Worm (Caenorhabditis elegans) whole organism, L2 larva: Measurements from ENCODE around the gene top-2.

Source experiments
- F13H6.1 ChIP-seq: sonication (generic microtip); optimal IDR thresholded peaks from 2 replicates; lab custom pipeline; 2016; ENCODE audit warnings: missing genetic modification characterization, missing compliant biosample characterization
- R02D3.7 ChIP-seq: fragments of 150-350 bp; optimal IDR thresholded peaks from 2 replicates; lab custom pipeline; 2014; ENCODE audit warnings: missing biosample characterization, missing genetic modification characterization
- Y55F3AM.14 ChIP-seq: fragments of 200-800 bp; sonication (Bioruptor generic); optimal IDR thresholded peaks from 2 replicates; lab custom pipeline; 2018; ENCODE audit warnings: mild to moderate bottlenecking, missing genetic modification characterization, missing compliant biosample characterization
- ZK546.5 ChIP-seq: sonication (generic microtip); optimal IDR thresholded peaks from 2 replicates; lab custom pipeline; 2017; ENCODE audit warnings: missing biosample characterization, missing genetic modification characterization
- alr-1 ChIP-seq: fragments of 150-350 bp; optimal IDR thresholded peaks from 2 replicates; lab custom pipeline; 2014; ENCODE audit warnings: missing biosample characterization, missing genetic modification characterization
- aly-2 ChIP-seq: fragments of 150-350 bp; optimal IDR thresholded peaks from 2 replicates; lab custom pipeline; 2014; ENCODE audit warnings: missing biosample characterization, missing genetic modification characterization
- ama-1 ChIP-seq: fragments of 150-350 bp; optimal IDR thresholded peaks from 2 replicates; lab custom pipeline; 2018; ENCODE audit warnings: inconsistent platforms
- blmp-1 ChIP-seq: sonication (generic microtip); optimal IDR thresholded peaks from 2 replicates; lab custom pipeline; 2017; ENCODE audit warnings: missing genetic modification characterization, mild to moderate bottlenecking, missing compliant biosample characterization, antibody characterized with exemption, moderate library complexity; ENCODE audit not compliant: insufficient read depth
- ceh-16 ChIP-seq: fragments of 150-350 bp; optimal IDR thresholded peaks from 2 replicates; lab custom pipeline; 2014; ENCODE audit warnings: missing biosample characterization, missing genetic modification characterization
- crh-2 ChIP-seq: sonication (generic microtip); optimal IDR thresholded peaks from 2 replicates; lab custom pipeline; 2017; ENCODE audit warnings: missing biosample characterization, missing genetic modification characterization
- egl-27 ChIP-seq: sonication (generic microtip); optimal IDR thresholded peaks from 3 replicates; lab custom pipeline; 2017; ENCODE audit warnings: missing biosample characterization, missing genetic modification reagents, missing genetic modification characterization
- fos-1 ChIP-seq: fragments of 150-350 bp; optimal IDR thresholded peaks from 2 replicates; lab custom pipeline; 2014; ENCODE audit warnings: missing biosample characterization, missing genetic modification characterization
- lin-11 ChIP-seq: fragments of 150-350 bp; sonication (generic microtip); optimal IDR thresholded peaks from 2 replicates; lab custom pipeline; 2014; ENCODE audit warnings: missing biosample characterization, missing genetic modification characterization, inconsistent platforms, mixed read lengths
- lin-13 ChIP-seq: fragments of 150-350 bp; optimal IDR thresholded peaks from 2 replicates; lab custom pipeline; 2014; ENCODE audit warnings: missing biosample characterization, missing genetic modification reagents, missing genetic modification characterization
- lin-39 ChIP-seq: fragments of 150-350 bp; optimal IDR thresholded peaks from 2 replicates; lab custom pipeline; 2014; ENCODE audit warnings: missing biosample characterization, missing genetic modification reagents, missing genetic modification characterization
- mab-5 ChIP-seq: fragments of 150-350 bp; optimal IDR thresholded peaks from 2 replicates; lab custom pipeline; 2014; ENCODE audit warnings: missing biosample characterization, missing genetic modification characterization
- mdl-1 ChIP-seq, 2 experiments: fragments of 150-350 bp in 1 of 2; sonication (generic microtip) in 1 of 2; optimal IDR thresholded peaks; 2 replicates each; lab custom pipeline; 2017; ENCODE audit warnings: missing biosample characterization in 2 of 2, missing genetic modification characterization in 2 of 2
- nhr-10 ChIP-seq: sonication (generic microtip); optimal IDR thresholded peaks from 2 replicates; lab custom pipeline; 2017; ENCODE audit warnings: missing biosample characterization, missing genetic modification characterization
- nhr-11 ChIP-seq: fragments of 150-350 bp; optimal IDR thresholded peaks from 2 replicates; lab custom pipeline; 2014; ENCODE audit warnings: missing biosample characterization, missing genetic modification characterization
- nhr-12 ChIP-seq: fragments of 150-350 bp; optimal IDR thresholded peaks from 2 replicates; lab custom pipeline; 2014; ENCODE audit warnings: missing biosample characterization, missing genetic modification characterization
- nhr-129 ChIP-seq: fragments of 150-350 bp; optimal IDR thresholded peaks from 2 replicates; lab custom pipeline; 2014; ENCODE audit warnings: missing biosample characterization, missing genetic modification characterization
- nhr-21 ChIP-seq: fragments of 150-350 bp; optimal IDR thresholded peaks from 2 replicates; lab custom pipeline; 2014; ENCODE audit warnings: missing biosample characterization, missing genetic modification characterization
- nhr-23 ChIP-seq: fragments of 150-350 bp; optimal IDR thresholded peaks from 2 replicates; lab custom pipeline; 2014; ENCODE audit warnings: missing biosample characterization, missing genetic modification reagents, missing genetic modification characterization
- nhr-237 ChIP-seq: fragments of 150-350 bp; optimal IDR thresholded peaks from 2 replicates; lab custom pipeline; 2014; ENCODE audit warnings: missing biosample characterization, missing genetic modification characterization
- nhr-25 ChIP-seq: fragments of 150-350 bp; sonication (generic microtip); optimal IDR thresholded peaks from 3 replicates; lab custom pipeline; 2014; ENCODE audit warnings: missing biosample characterization, missing genetic modification characterization
- nhr-6 ChIP-seq: fragments of 150-350 bp; optimal IDR thresholded peaks from 2 replicates; lab custom pipeline; 2014; ENCODE audit warnings: missing biosample characterization, missing genetic modification characterization
- nhr-77 ChIP-seq: fragments of 150-350 bp; optimal IDR thresholded peaks from 2 replicates; lab custom pipeline; 2014; ENCODE audit warnings: missing biosample characterization, missing genetic modification characterization
- peb-1 ChIP-seq: fragments of 150-350 bp; optimal IDR thresholded peaks from 2 replicates; lab custom pipeline; 2014; ENCODE audit warnings: missing biosample characterization, missing genetic modification characterization
- skn-1 ChIP-seq: sonication (generic microtip); optimal IDR thresholded peaks from 2 replicates; lab custom pipeline; 2017; ENCODE audit warnings: missing biosample characterization, missing genetic modification characterization
- sma-3 ChIP-seq: sonication (generic microtip); optimal IDR thresholded peaks from 2 replicates; lab custom pipeline; 2016; ENCODE audit warnings: missing genetic modification reagents, missing genetic modification characterization, missing compliant biosample characterization
- sma-9 ChIP-seq, 2 experiments: fragments of 150-350 bp in 1 of 2; sonication (generic microtip) in 1 of 2; optimal IDR thresholded peaks; 2 replicates each; lab custom pipeline; 2014 to 2016; ENCODE audit warnings: missing genetic modification characterization in 2 of 2, mild to moderate bottlenecking in 1 of 2, missing biosample characterization in 1 of 2, missing compliant biosample characterization in 1 of 2, missing genetic modification reagents in 1 of 2, moderate library complexity in 1 of 2
- snpc-4 ChIP-seq: fragments of 150-350 bp; optimal IDR thresholded peaks from 2 replicates; lab custom pipeline; 2014; ENCODE audit warnings: missing biosample characterization, missing genetic modification characterization
- unc-39 ChIP-seq: fragments of 150-350 bp; optimal IDR thresholded peaks from 2 replicates; lab custom pipeline; 2014; ENCODE audit warnings: missing biosample characterization, missing genetic modification characterization
- unc-55 ChIP-seq: fragments of 150-350 bp; sonication (generic microtip); optimal IDR thresholded peaks from 3 replicates; lab custom pipeline; 2014; ENCODE audit warnings: missing biosample characterization, missing genetic modification reagents, missing genetic modification characterization
- ztf-1 ChIP-seq: fragments of 200-800 bp; sonication (Bioruptor generic); conservative IDR thresholded peaks from 2 replicates; pipeline ENCODE4 v1.3.6; 2022; ENCODE audit warnings: missing genetic modification characterization, missing compliant biosample characterization
- ztf-11 ChIP-seq: sonication (generic microtip); optimal IDR thresholded peaks from 2 replicates; lab custom pipeline; 2017; ENCODE audit warnings: missing biosample characterization, missing genetic modification characterization
- ztf-4 ChIP-seq: fragments of 150-350 bp; optimal IDR thresholded peaks from 2 replicates; lab custom pipeline; 2014; ENCODE audit warnings: missing biosample characterization, missing genetic modification characterization

The top-2 gene

ce11 chrII:11839116-11839515 is 35.8 kb upstream of the top-2 start:
- no peak for TF ChIP-seq Y55F3AM.14
- no peak for TF ChIP-seq nhr-23 (tag; lab: Kevin White, UChicago)
- TF ChIP-seq nhr-25 (tag; lab: Kevin White, UChicago) = peak; percentile 53
- TF ChIP-seq sma-9 (GFP tag; optimal IDR thresholded peaks at IDR 0.05; lab: Kevin White, UChicago) = peak; percentile 46
- TF ChIP-seq sma-9 (tag; optimal IDR thresholded peaks at IDR 0.05; lab: Kevin White, UChicago) = no peak
- TF ChIP-seq, all 48 proteins: peak for 2

DNA sequence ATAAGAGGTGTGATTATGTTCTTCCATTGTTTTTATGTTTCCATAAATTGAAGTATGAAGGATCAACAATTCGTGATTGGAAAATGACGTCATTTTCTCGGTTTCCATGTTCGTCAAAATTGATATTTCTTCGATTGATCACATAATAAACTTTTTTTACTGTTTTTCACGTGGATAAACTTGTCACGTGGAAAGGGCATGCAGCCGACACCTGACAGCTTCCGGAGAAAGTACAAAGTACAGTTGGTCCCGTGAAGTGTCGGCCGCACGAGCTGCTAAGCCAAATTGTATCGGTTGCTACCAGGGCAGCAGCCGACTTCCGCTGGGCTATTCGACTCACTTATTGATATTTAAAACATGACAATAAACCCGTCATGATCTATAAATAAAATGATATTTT is 33.3 kb upstream of the top-2 start:
- TF ChIP-seq sma-3 (GFP tag; lab: Kevin White, UChicago) = peak; percentile 55
- TF ChIP-seq snpc-4 (tag; lab: Kevin White, UChicago) = peak; percentile 57
- no peak for TF ChIP-seq ceh-16 (tag; lab: Kevin White, UChicago)
- peak; percentile 28 for TF ChIP-seq nhr-21 (tag; lab: Kevin White, UChicago)
- TF ChIP-seq R02D3.7 (tag; lab: Kevin White, UChicago) = no peak
- TF ChIP-seq nhr-6 (tag; lab: Kevin White, UChicago) = no peak

ce11 chrII:11842317-11842716 is 32.6 kb upstream of the top-2 start, which contains the start of gene T27D12.1:
Gene T27D12.1 (plus strand): TSS chrII:11842617.
- TF ChIP-seq nhr-25 (tag; lab: Kevin White, UChicago) = peak; percentile 16
- no peak for TF ChIP-seq Y55F3AM.14
- TF ChIP-seq peb-1 (tag; lab: Kevin White, UChicago) = no peak
- no peak for TF ChIP-seq mdl-1 (tag; optimal IDR thresholded peaks at IDR 0.05; lab: Kevin White, UChicago)
- TF ChIP-seq skn-1 = no peak
- TF ChIP-seq blmp-1 (tag; lab: Kevin White, UChicago) = peak; percentile 3

DNA sequence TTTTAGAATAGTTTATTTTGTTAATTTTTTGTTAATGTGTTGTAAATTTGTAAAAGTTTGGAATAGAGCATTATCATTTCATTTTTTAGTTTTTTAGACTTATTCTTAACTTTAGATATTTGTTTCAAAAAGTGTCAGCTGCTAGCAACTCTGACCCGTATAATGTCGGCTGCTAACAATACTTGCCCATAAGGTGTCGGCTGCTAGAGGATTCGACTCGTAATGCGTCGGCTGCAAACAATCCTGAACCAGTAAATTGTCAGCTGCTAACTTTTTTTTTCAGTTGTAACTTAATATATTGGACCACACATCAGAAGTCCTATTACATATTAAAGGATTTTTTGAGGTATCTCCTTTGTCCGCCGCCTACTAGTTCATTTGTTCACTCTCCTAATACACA is 32.2 kb upstream of the top-2 start:
- TF ChIP-seq crh-2 (tag; lab: Kevin White, UChicago) (no peak), nhr-77 (tag; lab: Kevin White, UChicago) (no peak), R02D3.7 (tag; lab: Kevin White, UChicago) (no peak), mdl-1 (tag; optimal IDR thresholded peaks at IDR 0.05; lab: Kevin White, UChicago) (no peak), lin-39 (tag; lab: Kevin White, UChicago) (no peak), nhr-12 (tag; lab: Kevin White, UChicago) (no peak), ztf-4 (no peak), snpc-4 (tag; lab: Kevin White, UChicago) (no peak), sma-3 (GFP tag; lab: Kevin White, UChicago) (no peak), ztf-11 (tag; lab: Kevin White, UChicago) (no peak), nhr-11 (tag; lab: Kevin White, UChicago) (no peak), unc-55 (GFP tag; lab: Kevin White, UChicago) (no peak), egl-27 (tag; lab: Kevin White, UChicago) (no peak), blmp-1 (tag; lab: Kevin White, UChicago) (no peak), ztf-1 (GFP tag; lab: Robert Waterston, UW) (no peak), nhr-21 (tag; lab: Kevin White, UChicago) (no peak), nhr-129 (tag; lab: Kevin White, UChicago) (no peak), nhr-10 (tag; lab: Kevin White, UChicago) (no peak), mab-5 (tag; lab: Kevin White, UChicago) (no peak), fos-1 (tag; lab: Kevin White, UChicago) (no peak)

DNA sequence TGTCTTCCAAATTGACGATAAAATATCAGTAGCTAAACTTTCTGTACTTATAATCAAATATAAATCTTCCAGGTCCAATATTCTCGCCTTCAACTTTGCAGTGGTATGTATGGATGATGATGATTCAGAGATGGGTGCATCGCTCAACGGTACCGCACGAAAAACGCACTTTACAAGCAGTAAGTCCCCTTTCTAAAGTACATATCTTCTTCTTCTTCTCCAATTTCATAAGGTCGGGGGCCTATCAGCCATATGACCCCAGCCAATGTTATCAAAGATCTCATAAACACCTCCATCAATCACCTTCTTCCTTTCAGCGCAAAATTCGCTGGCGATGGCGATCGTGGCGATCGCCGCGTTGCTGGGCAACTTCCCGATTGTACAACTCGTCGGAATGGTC is 31.5 kb upstream of the top-2 start:
- TF ChIP-seq aly-2 = no peak
- TF ChIP-seq nhr-21 (tag; lab: Kevin White, UChicago) = peak; percentile 71
- peak; percentile 35 for TF ChIP-seq sma-3 (GFP tag; lab: Kevin White, UChicago)
- TF ChIP-seq unc-55 (GFP tag; lab: Kevin White, UChicago) = no peak
- TF ChIP-seq ztf-1 (GFP tag; lab: Robert Waterston, UW) = no peak
- TF ChIP-seq skn-1 = no peak
- TF ChIP-seq nhr-6 (tag; lab: Kevin White, UChicago) = no peak
- TF ChIP-seq lin-11 (tag; lab: Kevin White, UChicago) = no peak
- no peak for TF ChIP-seq lin-39 (tag; lab: Kevin White, UChicago)
- no peak for TF ChIP-seq ztf-11 (tag; lab: Kevin White, UChicago)
- TF ChIP-seq nhr-25 (tag; lab: Kevin White, UChicago) = no peak
- TF ChIP-seq crh-2 (tag; lab: Kevin White, UChicago) = no peak
- TF ChIP-seq mab-5 (tag; lab: Kevin White, UChicago) = no peak
- TF ChIP-seq ama-1 (lab: Kevin White, UChicago) = peak; percentile 45
- TF ChIP-seq F13H6.1 (tag; lab: Kevin White, UChicago) = no peak
- TF ChIP-seq ZK546.5 (tag; lab: Kevin White, UChicago) = no peak
- no peak for TF ChIP-seq unc-39 (tag; lab: Kevin White, UChicago)
- TF ChIP-seq nhr-10 (tag; lab: Kevin White, UChicago) = no peak
- peak; percentile 74 for TF ChIP-seq sma-9 (GFP tag; optimal IDR thresholded peaks at IDR 0.05; lab: Kevin White, UChicago)
- TF ChIP-seq sma-9 (tag; optimal IDR thresholded peaks at IDR 0.05; lab: Kevin White, UChicago) = no peak
- no peak for TF ChIP-seq lin-13
- no peak for TF ChIP-seq nhr-237 (tag; lab: Kevin White, UChicago)
- no peak for TF ChIP-seq nhr-23 (tag; lab: Kevin White, UChicago)
- TF ChIP-seq alr-1 (tag; lab: Kevin White, UChicago) = no peak
- TF ChIP-seq blmp-1 (tag; lab: Kevin White, UChicago) = no peak
